Fruit fly (Drosophila melanogaster): Measurements from ENCODE around the gene dnt.

The dnt gene

DNA sequence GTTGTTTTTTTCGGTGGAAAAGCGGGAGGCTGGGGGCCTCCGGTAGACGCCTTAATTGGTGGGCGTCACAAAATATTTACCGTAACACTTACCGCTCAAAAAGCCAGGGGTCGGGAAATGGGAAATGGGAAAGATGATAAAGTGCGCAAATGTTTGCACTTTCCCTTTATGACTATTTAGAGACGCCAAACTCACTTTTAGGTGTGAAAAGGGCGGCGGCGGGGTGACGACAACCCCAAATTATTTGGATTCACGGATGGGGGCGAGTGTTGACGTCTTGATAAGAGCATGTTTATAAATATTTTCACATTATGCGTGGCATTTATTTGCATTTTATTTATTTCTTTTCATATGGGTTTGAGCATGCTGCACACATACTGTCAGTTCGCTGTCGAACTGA lies 7.0 kb upstream of the dnt start, which contains the start of gene CG17349 (continued):
- no peak for TF ChIP-seq Camta (GFP tag; optimal IDR thresholded peaks at IDR 0.05)
- TF ChIP-seq CG11695 (GFP tag; IDR thresholded peaks at IDR 0.05) = no peak
- no peak for TF ChIP-seq mam (GFP tag; optimal IDR thresholded peaks at IDR 0.05)
- no peak for TF ChIP-seq hth (optimal IDR thresholded peaks at IDR 0.05)
- TF ChIP-seq HLH54F (GFP tag; optimal IDR thresholded peaks at IDR 0.05) = no peak
- peak; percentile 50 for TF ChIP-seq gem (tag; optimal IDR thresholded peaks at IDR 0.05)
- TF ChIP-seq CG12391 (tag; optimal IDR thresholded peaks at IDR 0.05) = no peak
- no peak for TF ChIP-seq CG8924 (tag; optimal IDR thresholded peaks at IDR 0.05)
- no peak for TF ChIP-seq NC2α (GFP tag; optimal IDR thresholded peaks at IDR 0.05)
- TF ChIP-seq Chrac-16 (GFP tag; optimal IDR thresholded peaks at IDR 0.05) = no peak
- no peak for TF ChIP-seq CG3995 (GFP tag; optimal IDR thresholded peaks at IDR 0.05)
- TF ChIP-seq CG14014 (GFP tag; IDR thresholded peaks at IDR 0.05) = no peak
- TF ChIP-seq ato (GFP tag; IDR thresholded peaks at IDR 0.05; ENCODE audit: partially characterized antibody) = no peak
- peak; percentile 11 for TF ChIP-seq CG10209 (GFP tag; optimal IDR thresholded peaks at IDR 0.05)
- TF ChIP-seq Sox100B (GFP tag; optimal IDR thresholded peaks at IDR 0.05) = peak; percentile 21
- no peak for TF ChIP-seq YL-1 (GFP tag; optimal IDR thresholded peaks at IDR 0.05)
- no peak for TF ChIP-seq CG13424 (tag; optimal IDR thresholded peaks at IDR 0.05)
- no peak for TF ChIP-seq Jarid2 (GFP tag; optimal IDR thresholded peaks at IDR 0.05)
- no peak for TF ChIP-seq Side (GFP tag; optimal IDR thresholded peaks at IDR 0.05)
- TF ChIP-seq wor (GFP tag; IDR thresholded peaks at IDR 0.05) = no peak
- no peak for TF ChIP-seq Hmr (GFP tag; optimal IDR thresholded peaks at IDR 0.05)
- no peak for TF ChIP-seq insv (GFP tag; optimal IDR thresholded peaks at IDR 0.05)
- no peak for TF ChIP-seq Oaz (GFP tag; IDR thresholded peaks at IDR 0.05)
- TF ChIP-seq fu2 (GFP tag; optimal IDR thresholded peaks at IDR 0.05) = no peak
- no peak for TF ChIP-seq Hr51 (GFP tag; optimal IDR thresholded peaks at IDR 0.05)
- TF ChIP-seq CG33213 (GFP tag; optimal IDR thresholded peaks at IDR 0.05) = no peak
- TF ChIP-seq gcm (GFP tag; optimal IDR thresholded peaks at IDR 0.05) = no peak
- no peak for TF ChIP-seq lmd (GFP tag; IDR thresholded peaks at IDR 0.05)
- no peak for TF ChIP-seq CG2129 (GFP tag; IDR thresholded peaks at IDR 0.05; ENCODE audit: partially characterized antibody)
- no peak for TF ChIP-seq CG9932 (GFP tag; IDR thresholded peaks at IDR 0.05)
- TF ChIP-seq CG2202 (tag; optimal IDR thresholded peaks at IDR 0.05) = peak; percentile 62
- TF ChIP-seq CG13775 (GFP tag; optimal IDR thresholded peaks at IDR 0.05) = no peak
- TF ChIP-seq MESR4 (GFP tag; optimal IDR thresholded peaks at IDR 0.05) = no peak
- TF ChIP-seq tna (GFP tag; IDR thresholded peaks at IDR 0.05; ENCODE audit: partially characterized antibody) = no peak
- no peak for TF ChIP-seq lov (optimal IDR thresholded peaks at IDR 0.05)
- TF ChIP-seq lov (GFP tag; IDR thresholded peaks at IDR 0.05) = 0 out of 3 replicates have a peak, but pooled peaks have one; percentile 27
- no peak for TF ChIP-seq vnd (GFP tag; IDR thresholded peaks at IDR 0.05; ENCODE audit: partially characterized antibody)
- TF ChIP-seq nerfin-1 (tag; optimal IDR thresholded peaks at IDR 0.05) = peak; percentile 37
- 0 out of 3 replicates have a peak, but pooled peaks have one; percentile 35 for TF ChIP-seq ci (GFP tag; IDR thresholded peaks at IDR 0.05)
- no peak for TF ChIP-seq CG12299 (tag; optimal IDR thresholded peaks at IDR 0.05)
- TF ChIP-seq hkb (optimal IDR thresholded peaks at IDR 0.05) = no peak
- TF ChIP-seq hkb (GFP tag; IDR thresholded peaks at IDR 0.05) = no peak
- no peak for TF ChIP-seq Drgx (GFP tag; IDR thresholded peaks at IDR 0.05)
- TF ChIP-seq CG2875 (GFP tag; optimal IDR thresholded peaks at IDR 0.05) = peak; percentile 74
- TF ChIP-seq tio (GFP tag; optimal IDR thresholded peaks at IDR 0.05) = no peak
- TF ChIP-seq Asciz (GFP tag; optimal IDR thresholded peaks at IDR 0.05) = peak; percentile 55
- no peak for TF ChIP-seq CG4328 (GFP tag; optimal IDR thresholded peaks at IDR 0.05)
- TF ChIP-seq Vsx1 (GFP tag; optimal IDR thresholded peaks at IDR 0.05) = peak; percentile 18
- no peak for TF ChIP-seq pfk (GFP tag; optimal IDR thresholded peaks at IDR 0.05)
- no peak for TF ChIP-seq CG1647 (GFP tag; optimal IDR thresholded peaks at IDR 0.05)
- TF ChIP-seq Lhr (GFP tag; optimal IDR thresholded peaks at IDR 0.05) = peak; percentile 32
- TF ChIP-seq CG3065 (GFP tag; optimal IDR thresholded peaks at IDR 0.05) = no peak

All from whole organism, embryonic.